Fruit fly (Drosophila melanogaster) whole organism, embryonic: ENCODE data around the gene CG11668.

Experiments used
- Adf1 ChIP-seq: fragments of 200-800 bp; sonication (Bioruptor generic); IDR thresholded peaks from 2 replicates; pipeline ENCODE4 v1.3.6; 2022; ENCODE audit warnings: missing biosample characterization, missing genetic modification characterization
- Antp ChIP-seq: fragments of 200-800 bp; sonication (Bioruptor generic); optimal IDR thresholded peaks from 3 replicates; lab custom pipeline; 2016; ENCODE audit warnings: missing biosample characterization, missing genetic modification characterization
- Atf6 ChIP-seq: fragments of 200-800 bp; sonication (Bioruptor generic); IDR thresholded peaks from 2 replicates; pipeline ENCODE4 v1.3.6; 2022; ENCODE audit warnings: missing biosample characterization, missing genetic modification characterization
- Awh ChIP-seq: fragments of 200-800 bp; sonication (Bioruptor generic); IDR thresholded peaks from 2 replicates; pipeline ENCODE4, ENCODE4 v1.3.6; 2022; ENCODE audit warnings: missing biosample characterization, missing genetic modification characterization
- BEAF-32 ChIP-seq: fragments of 200-800 bp; sonication (Bioruptor generic); optimal IDR thresholded peaks from 3 replicates; lab custom pipeline; 2017; ENCODE audit warnings: missing biosample characterization, missing genetic modification characterization, mild to moderate bottlenecking, moderate library complexity, missing genetic modification reagents
- BtbVII ChIP-seq: fragments of 200-800 bp; sonication (Bioruptor generic); optimal IDR thresholded peaks from 3 replicates; lab custom pipeline; 2017; ENCODE audit warnings: missing biosample characterization, mild to moderate bottlenecking, missing genetic modification characterization
- CG11696 ChIP-seq: fragments of 200-800 bp; sonication (Bioruptor generic); IDR thresholded peaks from 2 replicates; pipeline ENCODE4 v1.3.6; 2022; ENCODE audit warnings: missing biosample characterization, missing genetic modification characterization
- CG12071 ChIP-seq: fragments of 200-800 bp; sonication (Bioruptor generic); optimal IDR thresholded peaks from 3 replicates; lab custom pipeline; 2018; ENCODE audit warnings: missing biosample characterization, mild to moderate bottlenecking, missing genetic modification characterization
- CG13424 ChIP-seq: fragments of 200-800 bp; sonication (Bioruptor generic); optimal IDR thresholded peaks from 2 replicates; lab custom pipeline; 2019; ENCODE audit warnings: missing biosample characterization, mild to moderate bottlenecking, missing genetic modification characterization, moderate library complexity
- CG13775 ChIP-seq: fragments of 200-800 bp; sonication (Bioruptor generic); optimal IDR thresholded peaks from 3 replicates; lab custom pipeline; 2017; ENCODE audit warnings: missing biosample characterization, mild to moderate bottlenecking, missing genetic modification characterization
- CG14050 ChIP-seq: fragments of 200-800 bp; sonication (Bioruptor generic); IDR thresholded peaks from 3 replicates; pipeline ENCODE4 v1.3.6; 2022; ENCODE audit warnings: missing biosample characterization, missing genetic modification characterization
- CG14860 ChIP-seq: fragments of 200-800 bp; sonication (Bioruptor generic); IDR thresholded peaks from 3 replicates; pipeline ENCODE4 v1.3.6; 2022; ENCODE audit warnings: missing biosample characterization, missing genetic modification characterization; ENCODE audit not compliant: partially characterized antibody
- CG15514 ChIP-seq: fragments of 200-800 bp; sonication (Bioruptor generic); optimal IDR thresholded peaks from 3 replicates; lab custom pipeline; 2017; ENCODE audit warnings: missing biosample characterization, missing genetic modification characterization, mild to moderate bottlenecking, moderate library complexity, missing genetic modification reagents
- CG2120 ChIP-seq: fragments of 200-800 bp; sonication (Bioruptor generic); optimal IDR thresholded peaks from 3 replicates; lab custom pipeline; 2016; ENCODE audit warnings: missing biosample characterization, missing genetic modification characterization
- CG31365 ChIP-seq: fragments of 200-800 bp; sonication (Bioruptor generic); optimal IDR thresholded peaks from 2 replicates; lab custom pipeline; 2018; ENCODE audit warnings: missing biosample characterization, mild to moderate bottlenecking, missing genetic modification characterization
- CG7839 ChIP-seq: fragments of 200-800 bp; sonication (Bioruptor generic); optimal IDR thresholded peaks from 3 replicates; lab custom pipeline; 2018; ENCODE audit warnings: missing biosample characterization, mild to moderate bottlenecking, missing genetic modification characterization, moderate library complexity
- CG8290 ChIP-seq, 3 experiments: fragments of 200-800 bp; sonication (Bioruptor generic); optimal IDR thresholded peaks; 2 replicates each; lab custom pipeline; 2016 to 2019; ENCODE audit warnings: missing biosample characterization in 3 of 3, missing genetic modification characterization in 3 of 3, mild to moderate bottlenecking in 2 of 3, moderate library complexity in 1 of 3
- CG9437 ChIP-seq: fragments of 200-800 bp; sonication (Bioruptor generic); optimal IDR thresholded peaks from 2 replicates; lab custom pipeline; 2018; ENCODE audit warnings: missing biosample characterization, mild to moderate bottlenecking, missing genetic modification characterization
- CG9609 ChIP-seq: fragments of 200-800 bp; sonication (Bioruptor generic); optimal IDR thresholded peaks from 3 replicates; lab custom pipeline; 2016; ENCODE audit warnings: missing biosample characterization, missing genetic modification characterization
- CG9876 ChIP-seq: fragments of 200-800 bp; sonication (Bioruptor generic); optimal IDR thresholded peaks from 2 replicates; lab custom pipeline; 2016; ENCODE audit warnings: missing biosample characterization, missing genetic modification characterization
- Dip2 ChIP-seq: fragments of 200-800 bp; sonication (Bioruptor generic); IDR thresholded peaks from 2 replicates; pipeline ENCODE4 v1.3.6; 2022; ENCODE audit warnings: missing biosample characterization, missing genetic modification characterization
- Dip3 ChIP-seq: fragments of 200-800 bp; sonication (Bioruptor generic); optimal IDR thresholded peaks from 3 replicates; lab custom pipeline; 2016; ENCODE audit warnings: missing biosample characterization, missing genetic modification characterization
- Dref ChIP-seq: fragments of 200-800 bp; sonication (Bioruptor generic); IDR thresholded peaks from 2 replicates; pipeline ENCODE4 v1.3.6; 2022; ENCODE audit warnings: missing biosample characterization, missing genetic modification characterization
- Ets65A ChIP-seq: fragments of 200-800 bp; sonication (Bioruptor generic); peaks from one replicate; lab custom pipeline; 2016; ENCODE audit warnings: missing biosample characterization, missing genetic modification characterization
- HLH4C ChIP-seq: fragments of 200-800 bp; sonication (Bioruptor generic); IDR thresholded peaks from 3 replicates; pipeline ENCODE4 v1.3.6; 2022; ENCODE audit warnings: missing biosample characterization, missing genetic modification characterization; ENCODE audit not compliant: partially characterized antibody
- Hand ChIP-seq: fragments of 200-800 bp; sonication (Bioruptor generic); optimal IDR thresholded peaks from 2 replicates; lab custom pipeline; 2017; ENCODE audit warnings: mild to moderate bottlenecking, missing biosample characterization, missing genetic modification reagents, missing genetic modification characterization
- HmgD ChIP-seq: fragments of 200-800 bp; sonication (Bioruptor generic); optimal IDR thresholded peaks from 3 replicates; lab custom pipeline; 2016; ENCODE audit warnings: missing biosample characterization, missing genetic modification characterization
- MBD-R2 ChIP-seq: fragments of 200-800 bp; sonication (Bioruptor generic); IDR thresholded peaks from 2 replicates; pipeline ENCODE4 v1.3.6; 2022; ENCODE audit warnings: missing biosample characterization, missing genetic modification characterization
- Max ChIP-seq: fragments of 200-800 bp; sonication (Bioruptor generic); optimal IDR thresholded peaks from 2 replicates; lab custom pipeline; 2016; ENCODE audit warnings: missing biosample characterization, mild to moderate bottlenecking, missing genetic modification characterization
- Oaz ChIP-seq: fragments of 200-800 bp; sonication (Bioruptor generic); IDR thresholded peaks from 2 replicates; pipeline ENCODE4 v1.3.6; 2022; ENCODE audit warnings: missing biosample characterization, missing genetic modification characterization
- Six4 ChIP-seq: fragments of 200-800 bp; sonication (Bioruptor generic); optimal IDR thresholded peaks from 2 replicates; lab custom pipeline; 2016; ENCODE audit warnings: missing biosample characterization, missing genetic modification characterization
- Sry-β ChIP-seq: fragments of 200-800 bp; sonication (Bioruptor generic); optimal IDR thresholded peaks from 2 replicates; lab custom pipeline; 2018; ENCODE audit warnings: missing biosample characterization, mild to moderate bottlenecking, missing genetic modification characterization, moderate library complexity
- ase ChIP-seq: fragments of 200-800 bp; sonication (Bioruptor generic); IDR thresholded peaks from 3 replicates; pipeline ENCODE4 v1.3.6; 2022; ENCODE audit warnings: missing biosample characterization, missing genetic modification characterization
- cas ChIP-seq: fragments of 200-800 bp; sonication (Bioruptor generic); IDR thresholded peaks from 2 replicates; pipeline ENCODE4 v1.3.6; 2022; ENCODE audit warnings: missing biosample characterization, missing genetic modification characterization
- cg ChIP-seq: fragments of 200-800 bp; sonication (Bioruptor generic); optimal IDR thresholded peaks from 3 replicates; lab custom pipeline; 2019; ENCODE audit warnings: missing biosample characterization, mild to moderate bottlenecking, missing genetic modification characterization, moderate library complexity
- dmrt99B ChIP-seq: fragments of 200-800 bp; sonication (Bioruptor generic); optimal IDR thresholded peaks from 2 replicates; lab custom pipeline; 2018; ENCODE audit warnings: missing biosample characterization, mild to moderate bottlenecking, missing genetic modification characterization, moderate library complexity
- h ChIP-seq: fragments of >200 bp; optimal IDR thresholded peaks from 2 replicates; lab custom pipeline; 2017
- lmd ChIP-seq: fragments of 200-800 bp; sonication (Bioruptor generic); IDR thresholded peaks from 2 replicates; pipeline ENCODE4 v1.3.6; 2022; ENCODE audit warnings: missing biosample characterization, missing genetic modification characterization
- nmo ChIP-seq: fragments of 200-800 bp; sonication (Bioruptor generic); optimal IDR thresholded peaks from 2 replicates; lab custom pipeline; 2018; ENCODE audit warnings: missing biosample characterization, mild to moderate bottlenecking, missing genetic modification characterization, moderate library complexity
- pzg ChIP-seq: fragments of 200-800 bp; sonication (Bioruptor generic); optimal IDR thresholded peaks from 3 replicates; lab custom pipeline; 2018; ENCODE audit warnings: missing biosample characterization, mild to moderate bottlenecking, missing genetic modification characterization, moderate library complexity
- sens ChIP-seq: fragments of 200-800 bp; sonication (Bioruptor generic); peaks from one replicate; lab custom pipeline; 2016; ENCODE audit warnings: missing biosample characterization, missing genetic modification characterization
- slp2 ChIP-seq: fragments of 200-800 bp; sonication (Bioruptor generic); optimal IDR thresholded peaks from 2 replicates; lab custom pipeline; 2016; ENCODE audit warnings: missing biosample characterization, missing genetic modification characterization
- sob ChIP-seq: fragments of 200-800 bp; sonication (Bioruptor generic); IDR thresholded peaks from 2 replicates; pipeline ENCODE4 v1.3.6; 2022; ENCODE audit warnings: missing biosample characterization, missing genetic modification characterization
- toy ChIP-seq: fragments of 200-800 bp; sonication (Bioruptor generic); IDR thresholded peaks from 2 replicates; pipeline ENCODE4 v1.3.6; 2022; ENCODE audit warnings: missing biosample characterization, missing genetic modification characterization
- trem ChIP-seq: fragments of 200-800 bp; optimal IDR thresholded peaks from 3 replicates; lab custom pipeline; 2019; ENCODE audit warnings: missing biosample characterization, mild to moderate bottlenecking, missing genetic modification characterization, moderate library complexity
- unpg ChIP-seq: fragments of 200-800 bp; sonication (Bioruptor generic); optimal IDR thresholded peaks from 3 replicates; lab custom pipeline; 2018; ENCODE audit warnings: missing biosample characterization, mild to moderate bottlenecking, missing genetic modification characterization, moderate library complexity
- vfl ChIP-seq: fragments of 200-800 bp; sonication (Bioruptor generic); optimal IDR thresholded peaks from 2 replicates; lab custom pipeline; 2016; ENCODE audit warnings: missing biosample characterization, missing genetic modification characterization
- zen ChIP-seq: fragments of 200-800 bp; sonication (Bioruptor generic); optimal IDR thresholded peaks from 3 replicates; lab custom pipeline; 2018; ENCODE audit warnings: missing biosample characterization, mild to moderate bottlenecking, missing genetic modification characterization, moderate library complexity
- zfh2 ChIP-seq: fragments of 200-800 bp; sonication (Bioruptor generic); optimal IDR thresholded peaks from 2 replicates; lab custom pipeline; 2016; ENCODE audit warnings: missing biosample characterization, missing genetic modification characterization

Gene CG11668

dm6 chr3R:13030257-13031173, 7.7 kb upstream of the CG11668 start, which contains the start of the genes CG46281 and CG46280 (continued):
- TF ChIP-seq Max (GFP tag; lab: Kevin White, UChicago): peak; percentile 52
- TF ChIP-seq MBD-R2 (GFP tag; lab: Robert Waterston, UW): peak; percentile 66
- TF ChIP-seq Adf1 (GFP tag; lab: Robert Waterston, UW): no peak
- TF ChIP-seq Dref (GFP tag; lab: Robert Waterston, UW): peak; percentile 72
- TF ChIP-seq toy: no peak
- peak; percentile 6 for TF ChIP-seq CG9437
- peak; percentile 2 for TF ChIP-seq BtbVII
- no peak for TF ChIP-seq CG31365
- TF ChIP-seq CG8290 (GFP tag; optimal IDR thresholded peaks at IDR 0.05; lab: Kevin White, UChicago): peak; percentile 23
- no peak for TF ChIP-seq CG8290 (tag; optimal IDR thresholded peaks at IDR 0.05; lab: Kevin White, UChicago)
- 0 out of 2 replicates have a peak, but pooled peaks have one; percentile 21 for TF ChIP-seq cas (GFP tag; lab: Robert Waterston, UW)
- no peak for TF ChIP-seq slp2 (GFP tag; lab: Kevin White, UChicago)
- peak; percentile 98 for TF ChIP-seq CG15514 (GFP tag; lab: Kevin White, UChicago)
- peak; percentile 72 for TF ChIP-seq pzg (GFP tag; lab: Kevin White, UChicago)
- TF ChIP-seq dmrt99B (tag; lab: Kevin White, UChicago): no peak
- TF ChIP-seq Antp (GFP tag; lab: Kevin White, UChicago): peak; percentile 11
- no peak for TF ChIP-seq nmo (GFP tag; lab: Kevin White, UChicago)
- no peak for TF ChIP-seq CG9876
- peak; percentile 13 for TF ChIP-seq Sry-β (GFP tag; lab: Kevin White, UChicago)
- no peak for TF ChIP-seq Awh (GFP tag; lab: Robert Waterston, UW)
- no peak for TF ChIP-seq Dip2 (GFP tag; lab: Robert Waterston, UW)
- TF ChIP-seq cg (GFP tag; lab: Kevin White, UChicago): no peak
- no peak for TF ChIP-seq ase (GFP tag; lab: Robert Waterston, UW)
- TF ChIP-seq CG14050 (GFP tag; lab: Robert Waterston, UW): no peak
- no peak for TF ChIP-seq CG12071 (GFP tag; lab: Kevin White, UChicago)
- TF ChIP-seq unpg: no peak
- peak; percentile 93 for TF ChIP-seq sens (GFP tag; lab: Kevin White, UChicago)
- TF ChIP-seq CG11696 (GFP tag; lab: Robert Waterston, UW): no peak
- peak; percentile 69 for TF ChIP-seq HLH4C (GFP tag; lab: Robert Waterston, UW)
- no peak for TF ChIP-seq Atf6
- TF ChIP-seq trem (tag; lab: Kevin White, UChicago): peak; percentile 76
- TF ChIP-seq CG13775: peak; percentile 30
- peak; percentile 55 for TF ChIP-seq Ets65A (GFP tag; lab: Kevin White, UChicago)
- peak; percentile 23 for TF ChIP-seq Hand
- no peak for TF ChIP-seq CG7839 (tag; lab: Kevin White, UChicago)
- no peak for TF ChIP-seq Dip3 (GFP tag; lab: Kevin White, UChicago)
- TF ChIP-seq vfl (GFP tag; lab: Kevin White, UChicago): peak; percentile 38
- peak; percentile 33 for TF ChIP-seq zfh2 (GFP tag; lab: Kevin White, UChicago)
- peak; percentile 71 for TF ChIP-seq CG2120 (GFP tag; lab: Kevin White, UChicago)
- TF ChIP-seq CG9609 (GFP tag; lab: Kevin White, UChicago): peak; percentile 47
- TF ChIP-seq HmgD: no peak
- peak; percentile 16; the same call in 1 of the 2 replicates for TF ChIP-seq sob (GFP tag; lab: Robert Waterston, UW)
- peak; percentile 68 for TF ChIP-seq BEAF-32
- no peak for TF ChIP-seq lmd (GFP tag; lab: Robert Waterston, UW)
- peak; percentile 27 for TF ChIP-seq CG13424 (tag; lab: Kevin White, UChicago)
- peak; percentile 32; the same call in 1 of the 3 replicates for TF ChIP-seq CG14860 (GFP tag; lab: Robert Waterston, UW)
- TF ChIP-seq zen: peak; percentile 82
- TF ChIP-seq h (lab: Kevin White, UChicago): no peak
- no peak for TF ChIP-seq Oaz
- no peak for TF ChIP-seq Six4 (GFP tag; lab: Kevin White, UChicago)
